Worm (Caenorhabditis elegans) whole organism, late embryonic: ENCODE results near the gene rpl-38.

Source experiments
- C08G9.2 ChIP-seq: sonication (generic microtip); optimal IDR thresholded peaks from 2 replicates; lab custom pipeline; 2016; ENCODE audit warnings: mild to moderate bottlenecking, missing genetic modification characterization, moderate library complexity, missing compliant biosample characterization
- F13H6.1 ChIP-seq: sonication (generic microtip); optimal IDR thresholded peaks from 2 replicates; lab custom pipeline; 2016; ENCODE audit warnings: missing genetic modification characterization, missing compliant biosample characterization
- Y22D7AL.16 ChIP-seq: sonication (generic microtip); optimal IDR thresholded peaks from 2 replicates; lab custom pipeline; 2016; ENCODE audit warnings: missing genetic modification characterization, missing compliant biosample characterization
- ahr-1 ChIP-seq: sonication (generic microtip); optimal IDR thresholded peaks from 2 replicates; lab custom pipeline; 2016; ENCODE audit warnings: missing genetic modification characterization, missing compliant biosample characterization
- ceh-14 ChIP-seq: sonication (generic microtip); optimal IDR thresholded peaks from 2 replicates; lab custom pipeline; 2016; ENCODE audit warnings: missing genotype, missing genetic modification characterization, missing compliant biosample characterization
- ceh-18 ChIP-seq: sonication (generic microtip); optimal IDR thresholded peaks from 2 replicates; lab custom pipeline; 2016; ENCODE audit warnings: missing genetic modification characterization, missing compliant biosample characterization
- ceh-2 ChIP-seq: sonication (generic microtip); optimal IDR thresholded peaks from 2 replicates; lab custom pipeline; 2016; ENCODE audit warnings: missing genotype, missing genetic modification characterization, missing compliant biosample characterization
- ceh-22 ChIP-seq: sonication (generic microtip); optimal IDR thresholded peaks from 2 replicates; lab custom pipeline; 2017; ENCODE audit warnings: missing biosample characterization, missing genetic modification characterization
- ceh-31 ChIP-seq: sonication (generic microtip); optimal IDR thresholded peaks from 2 replicates; lab custom pipeline; 2016; ENCODE audit warnings: missing genetic modification characterization, missing compliant biosample characterization
- ceh-34 ChIP-seq: sonication (generic microtip); optimal IDR thresholded peaks from 2 replicates; lab custom pipeline; 2016; ENCODE audit warnings: mild to moderate bottlenecking, missing genetic modification characterization, missing compliant biosample characterization
- ceh-45 ChIP-seq: fragments of 200-800 bp; sonication (Bioruptor generic); IDR thresholded peaks from 2 replicates; pipeline ENCODE4 v1.3.6; 2022; ENCODE audit warnings: missing genetic modification reagents, missing genetic modification characterization, missing compliant biosample characterization
- ceh-48 ChIP-seq: sonication (generic microtip); optimal IDR thresholded peaks from 2 replicates; lab custom pipeline; 2016; ENCODE audit warnings: missing genetic modification characterization, inconsistent platforms, missing compliant biosample characterization
- ceh-6 ChIP-seq: fragments of 200-800 bp; sonication (Bioruptor generic); optimal IDR thresholded peaks from 2 replicates; lab custom pipeline; 2018; ENCODE audit warnings: mild to moderate bottlenecking, missing genetic modification characterization, missing compliant biosample characterization
- dmd-4 ChIP-seq: sonication (generic microtip); optimal IDR thresholded peaks from 2 replicates; lab custom pipeline; 2016; ENCODE audit warnings: borderline replicate concordance, missing genetic modification characterization, missing compliant biosample characterization
- dve-1 ChIP-seq: sonication (generic microtip); optimal IDR thresholded peaks from 2 replicates; lab custom pipeline; 2017; ENCODE audit warnings: antibody characterized with exemption, mild to moderate bottlenecking, missing genetic modification characterization, missing compliant biosample characterization
- elt-2 ChIP-seq: sonication (generic microtip); optimal IDR thresholded peaks from 2 replicates; lab custom pipeline; 2016; ENCODE audit warnings: missing genetic modification reagents, missing genetic modification characterization, missing compliant biosample characterization
- elt-4 ChIP-seq: sonication (generic microtip); optimal IDR thresholded peaks from 2 replicates; lab custom pipeline; 2016; ENCODE audit warnings: missing genetic modification characterization, missing compliant biosample characterization
- eyg-1 ChIP-seq: sonication (generic microtip); optimal IDR thresholded peaks from 2 replicates; lab custom pipeline; 2016; ENCODE audit warnings: missing genotype, missing genetic modification characterization, missing compliant biosample characterization
- fkh-10 ChIP-seq: fragments of 150-350 bp; optimal IDR thresholded peaks from 2 replicates; lab custom pipeline; 2014; ENCODE audit warnings: missing biosample characterization, missing genetic modification reagents, missing genetic modification characterization
- gmeb-2 ChIP-seq: sonication (generic microtip); optimal IDR thresholded peaks from 2 replicates; lab custom pipeline; 2016; ENCODE audit warnings: missing genetic modification characterization, inconsistent platforms, missing compliant biosample characterization
- hlh-13 ChIP-seq: fragments of 200-800 bp; sonication (Bioruptor generic); optimal IDR thresholded peaks from 2 replicates; lab custom pipeline; 2018; ENCODE audit warnings: mild to moderate bottlenecking, missing genetic modification characterization, missing compliant biosample characterization
- hlh-15 ChIP-seq: sonication (generic microtip); optimal IDR thresholded peaks from 2 replicates; lab custom pipeline; 2016; ENCODE audit warnings: missing genetic modification characterization, missing compliant biosample characterization
- hlh-6 ChIP-seq: sonication (generic microtip); optimal IDR thresholded peaks from 2 replicates; lab custom pipeline; 2016; ENCODE audit warnings: missing genotype, missing genetic modification characterization, missing compliant biosample characterization
- hlh-8 ChIP-seq: sonication (generic microtip); optimal IDR thresholded peaks from 2 replicates; lab custom pipeline; 2016; ENCODE audit warnings: missing genotype, missing genetic modification characterization, missing compliant biosample characterization
- lim-6 ChIP-seq: sonication (generic microtip); optimal IDR thresholded peaks from 2 replicates; lab custom pipeline; 2016; ENCODE audit warnings: missing genetic modification characterization, missing compliant biosample characterization
- madf-2 ChIP-seq: sonication (generic microtip); optimal IDR thresholded peaks from 2 replicates; lab custom pipeline; 2017; ENCODE audit warnings: missing genetic modification characterization, missing compliant biosample characterization
- mec-3 ChIP-seq: sonication (generic microtip); optimal IDR thresholded peaks from 2 replicates; lab custom pipeline; 2016; ENCODE audit warnings: borderline replicate concordance, missing genetic modification characterization, missing compliant biosample characterization
- nfya-1 ChIP-seq: sonication (generic microtip); optimal IDR thresholded peaks from 2 replicates; lab custom pipeline; 2017; ENCODE audit warnings: missing genetic modification characterization, mild to moderate bottlenecking, missing compliant biosample characterization, antibody characterized with exemption, moderate library complexity
- nhr-11 ChIP-seq: fragments of 150-350 bp; optimal IDR thresholded peaks from 2 replicates; lab custom pipeline; 2014; ENCODE audit warnings: missing biosample characterization, missing genetic modification characterization
- nhr-232 ChIP-seq: sonication (generic microtip); optimal IDR thresholded peaks from 2 replicates; lab custom pipeline; 2016; ENCODE audit warnings: missing genetic modification characterization, missing compliant biosample characterization
- pat-9 ChIP-seq: fragments of 200-800 bp; sonication (Bioruptor generic); optimal IDR thresholded peaks from 2 replicates; lab custom pipeline; 2018; ENCODE audit warnings: mild to moderate bottlenecking, missing genetic modification characterization, moderate library complexity, missing compliant biosample characterization
- pax-1 ChIP-seq: fragments of 150-350 bp; optimal IDR thresholded peaks from 2 replicates; lab custom pipeline; 2014; ENCODE audit warnings: missing biosample characterization, missing genetic modification characterization
- pha-2 ChIP-seq: sonication (generic microtip); optimal IDR thresholded peaks from 2 replicates; lab custom pipeline; 2017; ENCODE audit warnings: mild to moderate bottlenecking, missing genetic modification characterization, missing compliant biosample characterization
- pqm-1 ChIP-seq: sonication (generic microtip); optimal IDR thresholded peaks from 2 replicates; lab custom pipeline; 2016; ENCODE audit warnings: missing genetic modification characterization, missing compliant biosample characterization
- pros-1 ChIP-seq: fragments of 150-350 bp; optimal IDR thresholded peaks from 2 replicates; lab custom pipeline; 2014; ENCODE audit warnings: missing biosample characterization, missing genetic modification reagents, missing genetic modification characterization
- ref-2 ChIP-seq: sonication (generic microtip); optimal IDR thresholded peaks from 2 replicates; lab custom pipeline; 2016; ENCODE audit warnings: missing genetic modification characterization, missing compliant biosample characterization
- sdc-2 ChIP-seq: sonication (generic microtip); optimal IDR thresholded peaks from 2 replicates; lab custom pipeline; 2016; ENCODE audit warnings: missing genotype, missing genetic modification characterization, missing compliant biosample characterization
- sox-2 ChIP-seq: fragments of 200-800 bp; sonication (Bioruptor generic); IDR thresholded peaks from 2 replicates; pipeline ENCODE4 v1.3.6; 2022; ENCODE audit warnings: missing genetic modification reagents, missing genetic modification characterization, missing compliant biosample characterization
- sox-4 ChIP-seq: sonication (generic microtip); optimal IDR thresholded peaks from 2 replicates; lab custom pipeline; 2017; ENCODE audit warnings: mild to moderate bottlenecking, missing genetic modification characterization, inconsistent platforms, missing compliant biosample characterization
- tbx-2 ChIP-seq: sonication (generic microtip); optimal IDR thresholded peaks from 2 replicates; lab custom pipeline; 2016; ENCODE audit warnings: missing genetic modification characterization, missing compliant biosample characterization
- ttx-3 ChIP-seq: sonication (generic microtip); optimal IDR thresholded peaks from 2 replicates; lab custom pipeline; 2016; ENCODE audit warnings: missing genetic modification reagents, missing genetic modification characterization, missing compliant biosample characterization
- unc-42 ChIP-seq: sonication (generic microtip); optimal IDR thresholded peaks from 2 replicates; lab custom pipeline; 2016; ENCODE audit warnings: missing genotype, missing genetic modification characterization, missing compliant biosample characterization
- unc-55 ChIP-seq: sonication (generic microtip); optimal IDR thresholded peaks from 2 replicates; lab custom pipeline; 2017; ENCODE audit warnings: missing biosample characterization, missing genetic modification reagents, missing genetic modification characterization
- ztf-16 ChIP-seq: sonication (generic microtip); optimal IDR thresholded peaks from 2 replicates; lab custom pipeline; 2017; ENCODE audit warnings: missing genetic modification characterization, missing compliant biosample characterization

The rpl-38 gene

DNA sequence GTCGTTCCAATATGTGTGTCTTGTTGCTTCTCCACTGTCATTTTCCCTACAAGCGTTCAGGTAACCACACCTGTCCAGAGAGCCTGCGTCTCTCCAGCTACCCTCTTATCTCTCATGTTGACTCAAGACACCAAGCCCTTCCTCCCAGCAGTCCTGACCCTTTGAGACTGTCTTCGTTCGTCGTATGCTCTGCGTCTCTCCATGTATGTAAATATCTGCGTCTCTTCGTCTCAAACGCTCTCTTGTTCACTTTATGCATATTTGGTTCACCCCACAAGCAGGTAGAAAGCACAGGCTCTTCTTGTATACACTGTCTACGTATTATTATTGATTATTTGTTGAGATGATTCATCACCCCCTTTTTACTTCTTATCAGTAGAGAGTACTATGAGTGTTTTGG lies 14.2 kb upstream of the rpl-38 start (continued):
- TF ChIP-seq gmeb-2 (tag; lab: Kevin White, UChicago): no peak
- no peak for TF ChIP-seq sox-4 (tag; lab: Kevin White, UChicago)
- no peak for TF ChIP-seq unc-42
- TF ChIP-seq eyg-1: no peak
- no peak for TF ChIP-seq ceh-31 (tag; lab: Kevin White, UChicago)
- no peak for TF ChIP-seq pax-1 (tag; lab: Kevin White, UChicago)
- no peak for TF ChIP-seq ceh-14 (tag; lab: Kevin White, UChicago)
- TF ChIP-seq lim-6 (tag; lab: Kevin White, UChicago): no peak
- no peak for TF ChIP-seq mec-3 (tag; lab: Kevin White, UChicago)
- TF ChIP-seq pros-1 (tag; lab: Kevin White, UChicago): peak; percentile 9
- no peak for TF ChIP-seq hlh-13 (GFP tag; lab: Kevin White, UChicago)
- TF ChIP-seq tbx-2 (tag; lab: Kevin White, UChicago): peak; percentile 63
- TF ChIP-seq pha-2 (tag; lab: Kevin White, UChicago): no peak
- TF ChIP-seq pqm-1: no peak

DNA sequence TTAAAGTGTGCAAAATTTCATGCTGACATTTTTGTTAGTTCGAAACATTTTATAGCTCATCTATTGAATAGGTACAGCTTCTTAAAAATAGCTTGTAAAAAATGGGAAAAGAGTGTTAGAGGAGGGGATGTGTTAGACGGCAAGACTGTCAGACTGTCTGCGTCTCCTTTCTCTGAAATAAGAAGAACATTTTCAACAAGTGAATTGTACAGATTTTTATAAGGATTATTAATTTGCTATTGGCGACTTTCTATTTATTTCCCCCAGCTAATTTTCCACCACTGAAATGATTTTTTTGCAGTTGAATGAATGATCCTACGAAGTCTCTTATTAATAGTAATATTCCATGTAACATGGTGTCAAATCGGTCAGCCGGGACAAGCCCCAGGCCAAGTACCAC lies 13.5 kb upstream of the rpl-38 start, which contains the start of gene C06B8.7:
Gene C06B8.7, plus strand, starts transcription at position 301 of the 400 bp plus-strand sequence.
- TF ChIP-seq pqm-1 (no peak), hlh-15 (no peak)

DNA sequence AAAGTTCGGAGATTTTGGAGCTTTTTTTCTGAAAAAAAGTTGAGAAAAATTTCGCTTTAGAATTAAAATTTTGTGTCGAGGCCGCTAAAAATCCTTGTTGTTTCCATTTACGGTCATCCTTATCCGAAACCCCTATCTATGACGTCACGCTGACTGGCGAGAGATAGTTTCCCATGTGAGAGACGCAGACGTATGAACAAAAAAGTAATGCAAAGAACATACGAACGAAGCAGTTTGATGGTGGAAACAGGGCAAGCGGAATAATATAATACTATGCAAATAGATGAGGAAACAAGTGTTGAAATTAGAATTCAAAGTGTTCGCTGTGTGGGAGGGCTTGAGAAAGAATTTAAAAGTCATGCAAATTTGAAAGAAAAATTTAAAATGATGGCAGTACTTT lies 12.9 kb upstream of the rpl-38 start:
- TF ChIP-seq ceh-14 (tag; lab: Kevin White, UChicago): no peak
- no peak for TF ChIP-seq ceh-45 (GFP tag; lab: Robert Waterston, UW)
- TF ChIP-seq pros-1 (tag; lab: Kevin White, UChicago): no peak
- no peak for TF ChIP-seq dve-1
- TF ChIP-seq ahr-1 (tag; lab: Kevin White, UChicago): no peak
- TF ChIP-seq pat-9 (tag; lab: Kevin White, UChicago): no peak
- TF ChIP-seq ztf-16 (tag; lab: Kevin White, UChicago): no peak
- no peak for TF ChIP-seq sox-2
- TF ChIP-seq hlh-15: no peak
- no peak for TF ChIP-seq nfya-1
- no peak for TF ChIP-seq fkh-10 (GFP tag; lab: Kevin White, UChicago)
- TF ChIP-seq hlh-13 (GFP tag; lab: Kevin White, UChicago): no peak
- TF ChIP-seq pha-2 (tag; lab: Kevin White, UChicago): no peak
- no peak for TF ChIP-seq eyg-1
- no peak for TF ChIP-seq ceh-48
- TF ChIP-seq Y22D7AL.16 (tag; lab: Kevin White, UChicago): no peak
- no peak for TF ChIP-seq elt-4 (tag; lab: Kevin White, UChicago)
- TF ChIP-seq sdc-2 (tag; lab: Kevin White, UChicago): no peak

DNA sequence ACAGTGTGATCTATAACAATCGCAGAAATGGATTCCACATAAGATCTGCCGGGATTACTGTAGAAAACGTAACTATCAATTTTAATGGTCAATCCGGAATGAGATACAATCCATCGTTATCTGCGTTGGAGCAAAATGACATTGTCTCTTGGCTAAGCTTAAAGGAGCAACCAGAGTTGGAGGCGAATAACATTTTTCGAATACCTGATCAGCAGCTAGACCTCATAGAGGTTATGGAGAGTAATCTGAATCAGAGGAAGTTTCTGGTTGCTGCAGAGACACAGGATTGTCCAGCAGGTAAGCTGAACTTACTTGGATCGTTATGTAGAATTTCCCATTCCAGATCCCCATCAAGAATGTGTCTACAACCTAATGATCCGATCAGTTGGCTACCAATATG lies 8.4 kb upstream of the rpl-38 start:
- TF ChIP-seq ceh-48: no peak
- no peak for TF ChIP-seq ceh-18 (tag; lab: Kevin White, UChicago)
- TF ChIP-seq ceh-22 (tag; lab: Kevin White, UChicago): no peak
- TF ChIP-seq hlh-8 (tag; lab: Kevin White, UChicago): no peak
- TF ChIP-seq mec-3 (tag; lab: Kevin White, UChicago): no peak
- TF ChIP-seq nhr-11 (tag; lab: Kevin White, UChicago): no peak
- TF ChIP-seq lim-6 (tag; lab: Kevin White, UChicago): no peak
- TF ChIP-seq pros-1 (tag; lab: Kevin White, UChicago): no peak
- TF ChIP-seq sox-2: no peak
- TF ChIP-seq ceh-34 (tag; lab: Kevin White, UChicago): no peak
- TF ChIP-seq pax-1 (tag; lab: Kevin White, UChicago): no peak
- TF ChIP-seq, all 69 proteins: peak for 0

DNA sequence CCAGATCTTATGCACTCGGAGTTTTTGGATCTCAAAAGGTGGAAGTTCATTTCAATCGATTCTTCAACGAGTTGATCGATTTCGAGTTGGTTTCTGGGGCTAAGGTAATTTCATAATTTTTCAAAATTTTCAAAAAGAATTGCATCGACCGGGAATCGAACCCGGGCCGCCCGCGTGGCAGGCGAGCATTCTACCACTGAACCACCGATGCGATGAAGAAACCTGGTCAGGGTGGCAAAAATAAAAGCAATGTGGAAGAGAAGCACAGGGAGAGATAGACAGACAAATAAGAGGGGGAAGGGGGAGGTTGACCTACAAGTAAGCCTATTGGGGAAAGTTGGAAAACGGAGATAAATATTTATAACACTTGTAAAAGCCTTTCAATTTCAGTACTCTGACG lies 6.9 kb upstream of the rpl-38 start:
- TF ChIP-seq ttx-3 (tag; lab: Kevin White, UChicago) (no peak), hlh-8 (tag; lab: Kevin White, UChicago) (no peak), nhr-232 (tag; lab: Kevin White, UChicago) (peak; percentile 42), C08G9.2 (tag; lab: Kevin White, UChicago) (peak; percentile 2), ceh-6 (GFP tag; lab: Kevin White, UChicago) (peak; percentile 11), unc-42 (no peak), dmd-4 (tag; lab: Kevin White, UChicago) (no peak), elt-2 (no peak), tbx-2 (tag; lab: Kevin White, UChicago) (peak; percentile 38), pha-2 (tag; lab: Kevin White, UChicago) (no peak), ref-2 (tag; lab: Kevin White, UChicago) (no peak), F13H6.1 (no peak), lim-6 (tag; lab: Kevin White, UChicago) (no peak), ceh-2 (tag; lab: Kevin White, UChicago) (peak; percentile 39), ceh-34 (tag; lab: Kevin White, UChicago) (peak; percentile 22), unc-55 (GFP tag; lab: Kevin White, UChicago) (no peak), ztf-16 (tag; lab: Kevin White, UChicago) (no peak), sdc-2 (tag; lab: Kevin White, UChicago) (no peak), madf-2 (no peak), hlh-6 (peak; percentile 73)
